Worm (Caenorhabditis elegans) whole organism, L3 larva: ENCODE measurements around the gene F59D12.2.

Experiments
- ceh-9 ChIP-seq: sonication (generic microtip); optimal IDR thresholded peaks from 2 replicates; lab custom pipeline; 2018; ENCODE audit warnings: missing biosample characterization, missing genetic modification characterization
- daf-12 ChIP-seq: fragments of 150-350 bp; optimal IDR thresholded peaks from 2 replicates; lab custom pipeline; 2014; ENCODE audit warnings: missing biosample characterization, missing genetic modification reagents, missing genetic modification characterization
- egl-27 ChIP-seq: sonication (generic microtip); optimal IDR thresholded peaks from 4 replicates; lab custom pipeline; 2017; ENCODE audit warnings: missing biosample characterization, missing genetic modification reagents, missing genetic modification characterization
- elt-1 ChIP-seq: fragments of 150-350 bp; optimal IDR thresholded peaks from 2 replicates; lab custom pipeline; 2014; ENCODE audit warnings: missing biosample characterization, missing genetic modification characterization
- fkh-2 ChIP-seq: fragments of 150-350 bp; optimal IDR thresholded peaks from 2 replicates; lab custom pipeline; 2014; ENCODE audit warnings: missing biosample characterization, missing genetic modification reagents, missing genetic modification characterization
- lin-39 ChIP-seq: fragments of 150-350 bp; optimal IDR thresholded peaks from 2 replicates; lab custom pipeline; 2018; ENCODE audit warnings: missing biosample characterization, missing genetic modification reagents, missing genetic modification characterization
- lsy-12 ChIP-seq: sonication (generic microtip); optimal IDR thresholded peaks from 2 replicates; lab custom pipeline; 2016; ENCODE audit warnings: mild to moderate bottlenecking, missing genetic modification characterization, missing compliant biosample characterization
- nhr-11 ChIP-seq: fragments of 150-350 bp; optimal IDR thresholded peaks from 2 replicates; lab custom pipeline; 2014; ENCODE audit warnings: missing biosample characterization, missing genetic modification characterization
- nhr-12 ChIP-seq: fragments of 150-350 bp; optimal IDR thresholded peaks from 2 replicates; lab custom pipeline; 2014; ENCODE audit warnings: missing biosample characterization, missing genetic modification characterization
- nhr-23 ChIP-seq: fragments of 150-350 bp; optimal IDR thresholded peaks from 2 replicates; lab custom pipeline; 2014; ENCODE audit warnings: missing biosample characterization, missing genetic modification reagents, missing genetic modification characterization
- nhr-25 ChIP-seq: sonication (generic microtip); optimal IDR thresholded peaks from 2 replicates; lab custom pipeline; 2017; ENCODE audit warnings: missing biosample characterization, missing genetic modification characterization
- nhr-43 ChIP-seq: sonication (generic microtip); optimal IDR thresholded peaks from 2 replicates; lab custom pipeline; 2016; ENCODE audit warnings: mild to moderate bottlenecking, missing genetic modification characterization, missing compliant biosample characterization; ENCODE audit not compliant: poor library complexity, severe bottlenecking
- nhr-77 ChIP-seq: fragments of 150-350 bp; optimal IDR thresholded peaks from 2 replicates; lab custom pipeline; 2014; ENCODE audit warnings: missing biosample characterization, missing genetic modification characterization
- pha-4 ChIP-seq: fragments of 150-350 bp; optimal IDR thresholded peaks from 2 replicates; lab custom pipeline; 2014; ENCODE audit warnings: missing biosample characterization, missing genetic modification reagents, missing genetic modification characterization
- pqm-1 ChIP-seq: fragments of 150-350 bp; optimal IDR thresholded peaks from 2 replicates; lab custom pipeline; 2017; ENCODE audit warnings: missing biosample characterization, missing genetic modification characterization, inconsistent platforms
- sea-2 ChIP-seq: fragments of 150-350 bp; sonication (generic microtip); optimal IDR thresholded peaks from 4 replicates; lab custom pipeline; 2014; ENCODE audit warnings: missing biosample characterization, missing genetic modification reagents, missing genetic modification characterization
- snpc-4 ChIP-seq: fragments of 150-350 bp; optimal IDR thresholded peaks from 2 replicates; lab custom pipeline; 2014; ENCODE audit warnings: missing biosample characterization, missing genetic modification characterization
- unc-62 ChIP-seq: fragments of 150-350 bp; sonication (generic microtip); optimal IDR thresholded peaks from 4 replicates; lab custom pipeline; 2014; ENCODE audit warnings: missing biosample characterization, missing genetic modification reagents, missing genetic modification characterization

Gene F59D12.2

ce11 chrX:15627814-15628213 lies 47.7 kb downstream of the F59D12.2 start:
- TF ChIP-seq lin-39 (tag; lab: Kevin White, UChicago) = peak; percentile 36
- no peak for TF ChIP-seq nhr-12 (tag; lab: Kevin White, UChicago)
- TF ChIP-seq, all 47 proteins: peak for 1

ce11 chrX:15626119-15626850 lies 49.2 kb downstream of the F59D12.2 start:
- no peak for TF ChIP-seq pha-4 (tag; lab: Kevin White, UChicago)
- TF ChIP-seq nhr-23 (tag; lab: Kevin White, UChicago) = peak; percentile 38
- TF ChIP-seq sea-2 (GFP tag; lab: Kevin White, UChicago) = no peak
- no peak for TF ChIP-seq nhr-77 (tag; lab: Kevin White, UChicago)
- TF ChIP-seq pqm-1 (tag; lab: Kevin White, UChicago) = no peak
- no peak for TF ChIP-seq fkh-2 (tag; lab: Kevin White, UChicago)
- TF ChIP-seq elt-1 (tag; lab: Kevin White, UChicago) = no peak
- TF ChIP-seq ceh-9 (tag; lab: Kevin White, UChicago) = no peak
- TF ChIP-seq egl-27 = no peak
- TF ChIP-seq daf-12 = no peak
- peak; percentile 36 for TF ChIP-seq nhr-25
- no peak for TF ChIP-seq nhr-11 (tag; lab: Kevin White, UChicago)
- TF ChIP-seq unc-62 (GFP tag; lab: Kevin White, UChicago) = peak; percentile 48
- TF ChIP-seq snpc-4 (tag; lab: Kevin White, UChicago) = no peak
- TF ChIP-seq lsy-12 (tag; lab: Kevin White, UChicago) = no peak
- TF ChIP-seq nhr-43 (tag; lab: Kevin White, UChicago) = peak; percentile 12
